Fruit fly (Drosophila melanogaster): ENCODE measurements around the gene CG8534.

CG8534 gene

DNA sequence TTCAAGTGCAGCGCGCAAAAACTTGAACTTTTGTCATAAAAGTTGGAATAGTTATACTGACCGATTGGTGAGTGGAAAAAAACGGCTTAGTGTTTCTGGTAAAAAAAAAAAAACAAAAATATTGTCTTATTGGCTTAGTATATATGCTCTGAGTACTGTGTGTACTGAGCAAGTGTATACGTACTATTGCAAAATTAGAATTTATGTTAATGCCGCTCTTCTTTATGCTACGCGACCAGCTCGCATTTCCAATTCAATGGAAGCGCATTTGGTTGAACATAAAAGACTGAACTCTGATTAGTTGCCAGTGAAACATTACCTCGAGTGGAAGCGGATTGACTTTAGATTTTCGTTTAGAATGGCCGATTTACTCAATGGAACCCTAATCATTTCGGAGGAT, at the start of gene CG8534:
TSS of gene CG8534 (plus strand) at position 301 of the 400 bp plus-strand sequence.
- TF ChIP-seq nmo (GFP tag; optimal IDR thresholded peaks at IDR 0.05), result no peak
- no peak for TF ChIP-seq CG10462 (GFP tag; optimal IDR thresholded peaks at IDR 0.05)
- TF ChIP-seq CG14441 (GFP tag; IDR thresholded peaks at IDR 0.05), result no peak
- TF ChIP-seq Bdp1 (GFP tag; optimal IDR thresholded peaks at IDR 0.05), result no peak
- no peak for TF ChIP-seq CG6813 (GFP tag; optimal IDR thresholded peaks at IDR 0.05)
- no peak for TF ChIP-seq cg (GFP tag; optimal IDR thresholded peaks at IDR 0.05)
- no peak for TF ChIP-seq Gug (GFP tag; IDR thresholded peaks at IDR 0.05)
- TF ChIP-seq sob (GFP tag; IDR thresholded peaks at IDR 0.05), result no peak
- TF ChIP-seq fd3F (GFP tag; optimal IDR thresholded peaks at IDR 0.05), result no peak
- TF ChIP-seq CG8388 (GFP tag; optimal IDR thresholded peaks at IDR 0.05), result no peak
- no peak for TF ChIP-seq fd96Cb (tag; optimal IDR thresholded peaks at IDR 0.05)
- no peak for TF ChIP-seq dm (GFP tag; optimal IDR thresholded peaks at IDR 0.05)
- no peak for TF ChIP-seq wek (GFP tag; optimal IDR thresholded peaks at IDR 0.05)
- TF ChIP-seq HLH54F (GFP tag; optimal IDR thresholded peaks at IDR 0.05), result no peak
- TF ChIP-seq CG10654 (GFP tag; optimal IDR thresholded peaks at IDR 0.05), result no peak
- no peak for TF ChIP-seq nau (GFP tag; optimal IDR thresholded peaks at IDR 0.05)
- TF ChIP-seq cato (GFP tag; optimal IDR thresholded peaks at IDR 0.05; ENCODE audit: borderline replicate concordance), result no peak
- no peak for TF ChIP-seq stwl (tag; optimal IDR thresholded peaks at IDR 0.05)
- no peak for TF ChIP-seq CG9932 (GFP tag; IDR thresholded peaks at IDR 0.05)

DNA sequence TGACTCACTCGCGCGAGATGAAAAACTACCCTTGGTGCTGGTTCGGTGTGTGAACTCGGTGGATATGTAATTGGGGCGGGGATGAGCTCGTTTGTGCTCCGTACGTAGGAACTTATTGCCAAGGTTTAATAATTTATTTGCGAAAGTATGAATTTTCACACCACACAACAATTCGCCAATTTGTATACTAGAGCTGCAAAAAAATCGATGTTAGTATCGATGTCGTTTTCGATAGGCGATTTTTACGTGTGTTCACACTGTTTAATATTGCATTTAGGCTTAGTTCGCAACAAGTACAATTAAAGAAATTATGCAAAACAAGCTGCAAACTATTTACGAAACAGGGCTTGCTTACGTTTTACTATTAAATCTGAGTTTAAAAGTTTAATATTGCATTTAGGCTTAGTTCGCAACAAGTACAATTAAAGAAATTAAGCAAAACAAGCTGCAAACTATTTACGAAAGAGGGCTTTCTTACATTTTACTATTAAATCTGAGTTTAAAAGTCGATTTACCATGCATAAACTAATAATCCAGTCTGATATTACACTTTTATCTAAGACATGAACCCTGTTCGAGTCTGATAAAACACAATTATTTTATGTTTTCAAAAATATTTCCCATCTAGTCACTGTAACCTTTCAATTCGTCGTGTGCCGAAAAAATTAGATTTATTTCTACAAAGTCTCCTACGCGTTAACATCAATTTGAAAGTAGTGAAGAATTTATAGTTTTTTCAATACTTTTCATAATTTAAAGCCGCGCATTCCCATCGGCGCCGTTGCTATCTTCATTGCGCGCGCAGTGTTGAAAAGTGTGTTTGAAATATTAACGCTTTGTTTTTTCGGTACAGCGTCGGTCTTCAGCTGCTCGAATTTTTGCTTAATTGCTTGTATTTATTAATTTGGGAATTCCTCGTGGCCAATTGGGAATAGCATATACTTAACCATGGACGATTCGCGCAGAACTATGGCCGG, 49.3 kb upstream of the CG8534 start, which contains the start of the genes Snap24 and CG8478:
TSS of gene Snap24 (minus strand) at position 196 of the 977 bp plus-strand sequence.
TSS of gene CG8478 (plus strand) at position 696 of the 977 bp plus-strand sequence.
- TF ChIP-seq Mes4 (GFP tag; optimal IDR thresholded peaks at IDR 0.05), result no peak
- no peak for TF ChIP-seq peb (GFP tag; IDR thresholded peaks at IDR 0.05)
- no peak for TF ChIP-seq CG3847 (GFP tag; IDR thresholded peaks at IDR 0.05)
- no peak for TF ChIP-seq CG11085 (GFP tag; IDR thresholded peaks at IDR 0.05)
- no peak for TF ChIP-seq CG10565 (GFP tag; optimal IDR thresholded peaks at IDR 0.05)
- TF ChIP-seq CG6175 (GFP tag; IDR thresholded peaks at IDR 0.05), result no peak
- no peak for TF ChIP-seq CG9817 (tag; optimal IDR thresholded peaks at IDR 0.05)
- no peak for TF ChIP-seq crp (GFP tag; optimal IDR thresholded peaks at IDR 0.05)
- no peak for TF ChIP-seq ac (GFP tag; optimal IDR thresholded peaks at IDR 0.05)
- no peak for TF ChIP-seq CG6854 (GFP tag; optimal IDR thresholded peaks at IDR 0.05)
- no peak for TF ChIP-seq B-H1 (GFP tag; IDR thresholded peaks at IDR 0.05)
- no peak for TF ChIP-seq maf-S (GFP tag; optimal IDR thresholded peaks at IDR 0.05)
- TF ChIP-seq Hr51 (GFP tag; optimal IDR thresholded peaks at IDR 0.05), result no peak
- TF ChIP-seq unc-4 (GFP tag; IDR thresholded peaks at IDR 0.05; ENCODE audit: partially characterized antibody), result peak; percentile 74
- TF ChIP-seq Fer1 (GFP tag; optimal IDR thresholded peaks at IDR 0.05), result peak; percentile 5
- TF ChIP-seq pita (GFP tag; optimal IDR thresholded peaks at IDR 0.05), result peak; percentile 46
- TF ChIP-seq Hr78 (GFP tag; optimal IDR thresholded peaks at IDR 0.05), result no peak
- peak; percentile 20 for TF ChIP-seq Nf-YC (tag; optimal IDR thresholded peaks at IDR 0.05)
- TF ChIP-seq slou (GFP tag; optimal IDR thresholded peaks at IDR 0.05), result no peak
- no peak for TF ChIP-seq dpn (GFP tag; optimal IDR thresholded peaks at IDR 0.05)
- peak; percentile 87 for TF ChIP-seq Elba2 (GFP tag; optimal IDR thresholded peaks at IDR 0.05)
- no peak for TF ChIP-seq pfk (GFP tag; optimal IDR thresholded peaks at IDR 0.05)
- no peak for TF ChIP-seq lola (GFP tag; optimal IDR thresholded peaks at IDR 0.05)
- no peak for TF ChIP-seq Bdp1 (GFP tag; optimal IDR thresholded peaks at IDR 0.05)
- peak; percentile 0 for TF ChIP-seq grau (tag; optimal IDR thresholded peaks at IDR 0.05)
- no peak for TF ChIP-seq ftz-f1 (GFP tag; optimal IDR thresholded peaks at IDR 0.05)
- no peak for TF ChIP-seq CG12942 (GFP tag; optimal IDR thresholded peaks at IDR 0.05)
- no peak for TF ChIP-seq CG12299 (tag; optimal IDR thresholded peaks at IDR 0.05)
- no peak for TF ChIP-seq Kr (GFP tag; optimal IDR thresholded peaks at IDR 0.05)
- no peak for TF ChIP-seq CG17359 (tag; optimal IDR thresholded peaks at IDR 0.05)

Measured in whole organism, embryonic.